Fruit fly (Drosophila melanogaster) whole organism, embryonic: ENCODE data around the gene Sik2.

ENCODE experiments used
- CG10267 ChIP-seq: fragments of 200-800 bp; sonication (Bioruptor generic); optimal IDR thresholded peaks from 2 replicates; lab custom pipeline; 2018; ENCODE audit warnings: missing biosample characterization, mild to moderate bottlenecking, missing genetic modification characterization, moderate library complexity
- CG12769 ChIP-seq: fragments of 200-800 bp; sonication (Bioruptor generic); optimal IDR thresholded peaks from 2 replicates; lab custom pipeline; 2019; ENCODE audit warnings: missing biosample characterization, mild to moderate bottlenecking, missing genetic modification characterization, moderate library complexity
- CG3838 ChIP-seq: fragments of 200-800 bp; sonication (Bioruptor generic); optimal IDR thresholded peaks from 3 replicates; lab custom pipeline; 2016; ENCODE audit warnings: missing biosample characterization, missing genetic modification characterization
- Dp ChIP-seq: fragments of 200-800 bp; sonication (Bioruptor generic); optimal IDR thresholded peaks from 2 replicates; lab custom pipeline; 2018; ENCODE audit warnings: missing biosample characterization, mild to moderate bottlenecking, missing genetic modification characterization, moderate library complexity
- br ChIP-seq: fragments of >200 bp; optimal IDR thresholded peaks from 2 replicates; lab custom pipeline; 2017
- hkb ChIP-seq, 2 experiments: fragments of 200-800 bp in 1 of 2; fragments of >200 bp in 1 of 2; sonication (Bioruptor generic) in 1 of 2; IDR thresholded peaks in 1 of 2; optimal IDR thresholded peaks in 1 of 2; 2 replicates each; pipeline versions ENCODE4 v1.3.6 to Lab custom; 2017 to 2022; ENCODE audit warnings: missing biosample characterization in 1 of 2, missing genetic modification characterization in 1 of 2
- odd ChIP-seq: fragments of 200-800 bp; sonication (Bioruptor generic); optimal IDR thresholded peaks from 2 replicates; lab custom pipeline; 2017; ENCODE audit warnings: missing biosample characterization, mild to moderate bottlenecking, missing genetic modification characterization

dm6 chrX:2104365-2104764, 42.6 kb upstream of the Sik2 start:
- TF ChIP-seq Dp (GFP tag; lab: Kevin White, UChicago): no peak
- no peak for TF ChIP-seq odd
- TF ChIP-seq hkb (optimal IDR thresholded peaks at IDR 0.05; lab: Kevin White, UChicago): no peak
- TF ChIP-seq hkb (GFP tag; IDR thresholded peaks at IDR 0.05; lab: Robert Waterston, UW): no peak
- no peak for TF ChIP-seq br (lab: Kevin White, UChicago)
- TF ChIP-seq CG12769 (tag; lab: Kevin White, UChicago): peak; percentile 59
- TF ChIP-seq CG10267: no peak
- no peak for TF ChIP-seq CG3838 (GFP tag; lab: Kevin White, UChicago)
